Fruit fly (Drosophila melanogaster): ENCODE measurements around the gene Nup93-2.

dm6 chr3R:14912449-14912987 is 14.3 kb upstream of the Nup93-2 start:
- TF ChIP-seq psq (optimal IDR thresholded peaks at IDR 0.05) (no peak), Myc (optimal IDR thresholded peaks at IDR 0.05) (no peak)

All from Kc167 (cell line).